Fruit fly (Drosophila melanogaster): ENCODE results near the gene Agpat4.

Agpat4 gene

dm6 chr3L:16411566-16411965, 30.2 kb upstream of the Agpat4 start, which contains the start of gene fax:
fax (minus strand) TSS chr3L:16411828.
- TF ChIP-seq CG3032 (tag; optimal IDR thresholded peaks at IDR 0.05), result peak; percentile 43
- TF ChIP-seq CG10631 (GFP tag; optimal IDR thresholded peaks at IDR 0.05), result no peak
- peak; percentile 65 for TF ChIP-seq esn (GFP tag; optimal IDR thresholded peaks at IDR 0.05)
- TF ChIP-seq fd85E (GFP tag; optimal IDR thresholded peaks at IDR 0.05), result peak; percentile 14
- peak; percentile 51 for TF ChIP-seq achi (GFP tag; optimal IDR thresholded peaks at IDR 0.05)
- TF ChIP-seq CG6792 (GFP tag; optimal IDR thresholded peaks at IDR 0.05), result no peak
- peak; percentile 36 for TF ChIP-seq Ets96B (tag; optimal IDR thresholded peaks at IDR 0.05)
- TF ChIP-seq OdsH (GFP tag; optimal IDR thresholded peaks at IDR 0.05), result no peak
- TF ChIP-seq Hr38 (GFP tag; optimal IDR thresholded peaks at IDR 0.05), result no peak
- no peak for TF ChIP-seq CG11762 (GFP tag; optimal IDR thresholded peaks at IDR 0.05; ENCODE audit: insufficient read depth)
- TF ChIP-seq Sox15 (GFP tag; optimal IDR thresholded peaks at IDR 0.05), result no peak
- no peak for TF ChIP-seq CG4318 (GFP tag; optimal IDR thresholded peaks at IDR 0.05)
- no peak for TF ChIP-seq dac (GFP tag; optimal IDR thresholded peaks at IDR 0.05)
- no peak for TF ChIP-seq fd59A (GFP tag; optimal IDR thresholded peaks at IDR 0.05)
- TF ChIP-seq CG15336 (GFP tag; IDR thresholded peaks at IDR 0.05), result peak; percentile 63; the same call in 1 of the 2 replicates
- TF ChIP-seq vri (GFP tag; optimal IDR thresholded peaks at IDR 0.05), result no peak
- TF ChIP-seq Hr4 (GFP tag; optimal IDR thresholded peaks at IDR 0.05), result no peak
- no peak for TF ChIP-seq fkh (GFP tag; optimal IDR thresholded peaks at IDR 0.05)
- no peak for TF ChIP-seq CG16779 (tag; optimal IDR thresholded peaks at IDR 0.05)
- TF ChIP-seq CG7368 (GFP tag; optimal IDR thresholded peaks at IDR 0.05), result peak; percentile 43
- peak; percentile 47; the same call in 1 of the 3 replicates for TF ChIP-seq CG8119 (GFP tag; IDR thresholded peaks at IDR 0.05)
- peak; percentile 49 for TF ChIP-seq topi (GFP tag; optimal IDR thresholded peaks at IDR 0.05)
- TF ChIP-seq CG32006 (GFP tag; optimal IDR thresholded peaks at IDR 0.05), result no peak
- TF ChIP-seq CG6276 (GFP tag; optimal IDR thresholded peaks at IDR 0.05), result no peak
- peak in 1 of 2 experiments; percentile 26 for TF ChIP-seq salr (GFP tag; optimal IDR thresholded peaks at IDR 0.05)
- no peak for TF ChIP-seq Hr39 (GFP tag; optimal IDR thresholded peaks at IDR 0.05)
- TF ChIP-seq CG6854 (GFP tag; optimal IDR thresholded peaks at IDR 0.05), result peak; percentile 88
- TF ChIP-seq CG3919 (GFP tag; optimal IDR thresholded peaks at IDR 0.05), result peak; percentile 75
- no peak for TF ChIP-seq Sox102F (GFP tag; optimal IDR thresholded peaks at IDR 0.05)
- TF ChIP-seq CG11902 (GFP tag; optimal IDR thresholded peaks at IDR 0.05), result no peak
- no peak for TF ChIP-seq spab (GFP tag; optimal IDR thresholded peaks at IDR 0.05)
- no peak for TF ChIP-seq Lpt (GFP tag; optimal IDR thresholded peaks at IDR 0.05)
- TF ChIP-seq CG8632 (GFP tag; optimal IDR thresholded peaks at IDR 0.05), result no peak
- no peak for TF ChIP-seq Eip93F (GFP tag; optimal IDR thresholded peaks at IDR 0.05)
- peak; percentile 42 for TF ChIP-seq Met (GFP tag; optimal IDR thresholded peaks at IDR 0.05)
- TF ChIP-seq Eip78C (GFP tag), result peak; percentile 92
- TF ChIP-seq Ets21C (GFP tag; optimal IDR thresholded peaks at IDR 0.05), result no peak
- no peak for TF ChIP-seq ss (GFP tag; optimal IDR thresholded peaks at IDR 0.05)
- TF ChIP-seq eg (GFP tag; IDR thresholded peaks at IDR 0.05), result peak; percentile 55; the same call in 2 of the 3 replicates
- no peak for TF ChIP-seq dsx (GFP tag; optimal IDR thresholded peaks at IDR 0.05; ENCODE audit: poor library complexity, severe bottlenecking)
- TF ChIP-seq cyc (GFP tag; optimal IDR thresholded peaks at IDR 0.05), result peak; percentile 7
- TF ChIP-seq CG11294 (GFP tag; IDR thresholded peaks at IDR 0.05), result no peak
- TF ChIP-seq acj6 (GFP tag; optimal IDR thresholded peaks at IDR 0.05), result peak; percentile 19
- peak; percentile 9 for TF ChIP-seq CG31627 (GFP tag; optimal IDR thresholded peaks at IDR 0.05)
- TF ChIP-seq CG1621 (tag; optimal IDR thresholded peaks at IDR 0.05), result no peak
- peak; percentile 18 for TF ChIP-seq Smox (GFP tag; optimal IDR thresholded peaks at IDR 0.05)
- peak; percentile 68 for TF ChIP-seq CG6163 (GFP tag; IDR thresholded peaks at IDR 0.05)
- no peak for TF ChIP-seq CG8319 (GFP tag; optimal IDR thresholded peaks at IDR 0.05)
- TF ChIP-seq svp (GFP tag), result peak; percentile 87
- no peak for TF ChIP-seq CG9139 (GFP tag; optimal IDR thresholded peaks at IDR 0.05)
- no peak for TF ChIP-seq CG6808 (GFP tag; optimal IDR thresholded peaks at IDR 0.05)
- TF ChIP-seq Gug (GFP tag; IDR thresholded peaks at IDR 0.05), result no peak
- TF ChIP-seq Sox14 (GFP tag; optimal IDR thresholded peaks at IDR 0.05), result peak; percentile 66

Data from whole organism, prepupa.